Fruit fly (Drosophila melanogaster) whole organism, embryonic: ENCODE results near the gene Vm26Ac.

Experiments used
- Atf3 ChIP-seq: fragments of 200-800 bp; sonication (Bioruptor generic); optimal IDR thresholded peaks from 3 replicates; lab custom pipeline; 2016; ENCODE audit warnings: missing biosample characterization, missing genetic modification characterization
- CG10321 ChIP-seq: fragments of 200-800 bp; sonication (Bioruptor generic); IDR thresholded peaks from 2 replicates; pipeline ENCODE4 v1.3.6; 2022; ENCODE audit warnings: missing biosample characterization, missing genetic modification characterization
- CG10959 ChIP-seq: fragments of 200-800 bp; sonication (Bioruptor generic); IDR thresholded peaks from 2 replicates; pipeline ENCODE4 v1.3.6; 2022; ENCODE audit warnings: missing biosample characterization, missing genetic modification characterization
- CG12219 ChIP-seq: fragments of 200-800 bp; sonication (Bioruptor generic); optimal IDR thresholded peaks from 3 replicates; lab custom pipeline; 2018; ENCODE audit warnings: missing biosample characterization, mild to moderate bottlenecking, missing genetic modification characterization
- CG12299 ChIP-seq: fragments of 200-800 bp; sonication (Bioruptor generic); optimal IDR thresholded peaks from 2 replicates; lab custom pipeline; 2018; ENCODE audit warnings: missing biosample characterization, mild to moderate bottlenecking, missing genetic modification characterization
- CG13894 ChIP-seq: fragments of 200-800 bp; sonication (Bioruptor generic); optimal IDR thresholded peaks from 3 replicates; lab custom pipeline; 2018; ENCODE audit warnings: missing biosample characterization, mild to moderate bottlenecking, missing genetic modification characterization, moderate library complexity
- CG14965 ChIP-seq: fragments of 200-800 bp; sonication (Bioruptor generic); optimal IDR thresholded peaks from 2 replicates; lab custom pipeline; 2016; ENCODE audit warnings: missing biosample characterization, missing genetic modification characterization, borderline replicate concordance
- CG17359 ChIP-seq: fragments of 200-800 bp; sonication (Bioruptor generic); optimal IDR thresholded peaks from 3 replicates; lab custom pipeline; 2018; ENCODE audit warnings: missing biosample characterization, mild to moderate bottlenecking, missing genetic modification characterization, moderate library complexity
- CG17612 ChIP-seq: fragments of 200-800 bp; sonication (Bioruptor generic); IDR thresholded peaks from 2 replicates; pipeline ENCODE4 v1.3.6; 2022; ENCODE audit warnings: missing biosample characterization, missing genetic modification characterization
- CG1792 ChIP-seq: fragments of 200-800 bp; sonication (Bioruptor generic); optimal IDR thresholded peaks from 2 replicates; lab custom pipeline; 2016; ENCODE audit warnings: missing biosample characterization, missing genetic modification characterization
- CG1832 ChIP-seq: fragments of 200-800 bp; sonication (Bioruptor generic); optimal IDR thresholded peaks from 2 replicates; lab custom pipeline; 2017; ENCODE audit warnings: missing biosample characterization, mild to moderate bottlenecking, missing genetic modification characterization, inconsistent platforms
- CG2129 ChIP-seq: fragments of 200-800 bp; sonication (Bioruptor generic); IDR thresholded peaks from 2 replicates; pipeline ENCODE4 v1.3.6; 2022; ENCODE audit warnings: missing biosample characterization, missing genetic modification characterization; ENCODE audit not compliant: partially characterized antibody
- CG30403 ChIP-seq: fragments of 200-800 bp; sonication (Bioruptor generic); optimal IDR thresholded peaks from 3 replicates; lab custom pipeline; 2016; ENCODE audit warnings: missing biosample characterization, missing genetic modification characterization
- CG34224 ChIP-seq: fragments of 200-800 bp; sonication (Bioruptor generic); IDR thresholded peaks from 3 replicates; pipeline ENCODE4 v1.3.6; 2022; ENCODE audit warnings: missing biosample characterization, missing genetic modification characterization; ENCODE audit not compliant: partially characterized antibody
- CG7271 ChIP-seq: fragments of 200-800 bp; sonication (Bioruptor generic); optimal IDR thresholded peaks from 2 replicates; lab custom pipeline; 2018; ENCODE audit warnings: missing biosample characterization, mild to moderate bottlenecking, missing genetic modification characterization, moderate library complexity
- CG7745 ChIP-seq: fragments of 200-800 bp; sonication (Bioruptor generic); optimal IDR thresholded peaks from 2 replicates; lab custom pipeline; 2018; ENCODE audit warnings: missing biosample characterization, mild to moderate bottlenecking, missing genetic modification characterization, moderate library complexity
- CG7987 ChIP-seq: fragments of 200-800 bp; sonication (Bioruptor generic); optimal IDR thresholded peaks from 2 replicates; lab custom pipeline; 2018; ENCODE audit warnings: missing biosample characterization, mild to moderate bottlenecking, missing genetic modification characterization, moderate library complexity
- CG9437 ChIP-seq: fragments of 200-800 bp; sonication (Bioruptor generic); optimal IDR thresholded peaks from 2 replicates; lab custom pipeline; 2018; ENCODE audit warnings: missing biosample characterization, mild to moderate bottlenecking, missing genetic modification characterization
- CG9817 ChIP-seq: fragments of 200-800 bp; sonication (Bioruptor generic); optimal IDR thresholded peaks from 2 replicates; lab custom pipeline; 2018; ENCODE audit warnings: missing biosample characterization, mild to moderate bottlenecking, missing genetic modification characterization, moderate library complexity
- CrebB ChIP-seq: fragments of 200-800 bp; sonication (Bioruptor generic); optimal IDR thresholded peaks from 3 replicates; lab custom pipeline; 2018; ENCODE audit warnings: missing biosample characterization, mild to moderate bottlenecking, missing genetic modification characterization
- Dfd ChIP-seq, 2 experiments: fragments of >200 bp; optimal IDR thresholded peaks; 2 replicates each; lab custom pipeline; 2017; ENCODE audit warnings: missing biosample characterization in 2 of 2, missing genetic modification characterization in 2 of 2
- Dll ChIP-seq: fragments of 200-800 bp; sonication (Bioruptor generic); IDR thresholded peaks from 4 replicates; pipeline ENCODE4 v1.3.6; 2022; ENCODE audit warnings: missing biosample characterization, missing genetic modification characterization; ENCODE audit not compliant: partially characterized antibody
- ERR ChIP-seq: fragments of 200-800 bp; sonication (Bioruptor generic); optimal IDR thresholded peaks from 2 replicates; lab custom pipeline; 2016; ENCODE audit warnings: missing biosample characterization, missing genetic modification characterization
- Eip74EF ChIP-seq, 2 experiments: fragments of 200-800 bp in 1 of 2; fragments of >200 bp in 1 of 2; sonication (Bioruptor generic) in 1 of 2; optimal IDR thresholded peaks; 2 replicates each; lab custom pipeline; 2017 to 2019; ENCODE audit warnings: missing biosample characterization in 2 of 2, missing genetic modification characterization in 2 of 2, mild to moderate bottlenecking in 1 of 2, moderate library complexity in 1 of 2
- H15 ChIP-seq: fragments of 200-800 bp; sonication (Bioruptor generic); IDR thresholded peaks from 3 replicates; pipeline ENCODE4 v1.3.6; 2022; ENCODE audit warnings: missing biosample characterization, missing genetic modification characterization
- HmgZ ChIP-seq: fragments of 200-800 bp; sonication (Bioruptor generic); optimal IDR thresholded peaks from 2 replicates; lab custom pipeline; 2018; ENCODE audit warnings: missing biosample characterization, mild to moderate bottlenecking, missing genetic modification characterization
- Hmr ChIP-seq: fragments of 200-800 bp; sonication (Bioruptor generic); optimal IDR thresholded peaks from 3 replicates; lab custom pipeline; 2017; ENCODE audit warnings: mild to moderate bottlenecking, missing biosample characterization, missing genetic modification reagents, missing genetic modification characterization
- Hmx ChIP-seq: fragments of 200-800 bp; sonication (Bioruptor generic); optimal IDR thresholded peaks from 2 replicates; lab custom pipeline; 2016; ENCODE audit warnings: missing biosample characterization, missing genetic modification characterization
- Nf-YC ChIP-seq: fragments of 200-800 bp; optimal IDR thresholded peaks from 3 replicates; lab custom pipeline; 2019; ENCODE audit warnings: missing biosample characterization, mild to moderate bottlenecking, missing genetic modification characterization, moderate library complexity
- Oaz ChIP-seq: fragments of 200-800 bp; sonication (Bioruptor generic); IDR thresholded peaks from 2 replicates; pipeline ENCODE4 v1.3.6; 2022; ENCODE audit warnings: missing biosample characterization, missing genetic modification characterization
- Opbp ChIP-seq: fragments of 200-800 bp; sonication (Bioruptor generic); IDR thresholded peaks from 3 replicates; pipeline ENCODE4 v1.3.6; 2022; ENCODE audit warnings: missing biosample characterization, missing genetic modification characterization; ENCODE audit not compliant: partially characterized antibody
- Tbp ChIP-seq: fragments of >200 bp; optimal IDR thresholded peaks from 2 replicates; lab custom pipeline; 2018; ENCODE audit warnings: missing biosample characterization, missing genetic modification characterization
- Trl ChIP-seq, 3 experiments: fragments of >200 bp in 2 of 3; fragments of 200-800 bp in 1 of 3; sonication (Bioruptor generic) in 1 of 3; optimal IDR thresholded peaks; 2 replicates in 1 of 3; 3 replicates in 2 of 3; lab custom pipeline; 2016 to 2017; ENCODE audit warnings: missing biosample characterization in 1 of 3, missing genetic modification characterization in 1 of 3
- az2 ChIP-seq: fragments of 200-800 bp; sonication (Bioruptor generic); optimal IDR thresholded peaks from 3 replicates; lab custom pipeline; 2016; ENCODE audit warnings: missing biosample characterization, missing genetic modification characterization
- cad ChIP-seq: fragments of >200 bp; optimal IDR thresholded peaks from 2 replicates; lab custom pipeline; 2017; ENCODE audit warnings: missing biosample characterization, missing genetic modification characterization
- chinmo ChIP-seq: fragments of 200-800 bp; sonication (Bioruptor generic); IDR thresholded peaks from 4 replicates; pipeline ENCODE4 v1.3.6; 2022; ENCODE audit warnings: missing biosample characterization, missing genetic modification characterization; ENCODE audit not compliant: partially characterized antibody
- crol ChIP-seq: fragments of 200-800 bp; sonication (Bioruptor generic); IDR thresholded peaks from 2 replicates; pipeline ENCODE4 v1.3.6; 2022; ENCODE audit warnings: missing biosample characterization, missing genetic modification characterization
- dpn ChIP-seq, 2 experiments: fragments of 200-800 bp; sonication (Bioruptor generic); optimal IDR thresholded peaks; 3 replicates each; lab custom pipeline; 2016; ENCODE audit warnings: missing biosample characterization in 2 of 2, missing genetic modification characterization in 2 of 2
- fd102C ChIP-seq: fragments of 200-800 bp; sonication (Bioruptor generic); optimal IDR thresholded peaks from 2 replicates; lab custom pipeline; 2018; ENCODE audit warnings: missing biosample characterization, mild to moderate bottlenecking, missing genetic modification characterization, moderate library complexity
- fd64A ChIP-seq: fragments of 200-800 bp; sonication (Bioruptor generic); optimal IDR thresholded peaks from 3 replicates; lab custom pipeline; 2018; ENCODE audit warnings: missing biosample characterization, mild to moderate bottlenecking, missing genetic modification characterization
- klu ChIP-seq: fragments of 200-800 bp; sonication (Bioruptor generic); IDR thresholded peaks from 2 replicates; pipeline ENCODE4 v1.3.6; 2022; ENCODE audit warnings: missing biosample characterization, missing genetic modification characterization
- sob ChIP-seq: fragments of 200-800 bp; sonication (Bioruptor generic); IDR thresholded peaks from 2 replicates; pipeline ENCODE4 v1.3.6; 2022; ENCODE audit warnings: missing biosample characterization, missing genetic modification characterization
- sr ChIP-seq: fragments of 200-800 bp; sonication (Bioruptor generic); IDR thresholded peaks from 3 replicates; pipeline ENCODE4 v1.3.6; 2022; ENCODE audit warnings: missing biosample characterization, missing genetic modification characterization
- trem ChIP-seq: fragments of 200-800 bp; optimal IDR thresholded peaks from 3 replicates; lab custom pipeline; 2019; ENCODE audit warnings: missing biosample characterization, mild to moderate bottlenecking, missing genetic modification characterization, moderate library complexity
- tup ChIP-seq: fragments of 200-800 bp; sonication (Bioruptor generic); optimal IDR thresholded peaks from 2 replicates; lab custom pipeline; 2016; ENCODE audit warnings: missing biosample characterization, mild to moderate bottlenecking, missing genetic modification characterization, moderate library complexity
- yki ChIP-seq: fragments of >200 bp; optimal IDR thresholded peaks from 3 replicates; lab custom pipeline; 2018
- zen2 ChIP-seq: fragments of 200-800 bp; sonication (Bioruptor generic); IDR thresholded peaks from 3 replicates; pipeline ENCODE4 v1.3.6; 2022; ENCODE audit warnings: missing biosample characterization, missing genetic modification characterization; ENCODE audit not compliant: partially characterized antibody

Gene Vm26Ac

DNA sequence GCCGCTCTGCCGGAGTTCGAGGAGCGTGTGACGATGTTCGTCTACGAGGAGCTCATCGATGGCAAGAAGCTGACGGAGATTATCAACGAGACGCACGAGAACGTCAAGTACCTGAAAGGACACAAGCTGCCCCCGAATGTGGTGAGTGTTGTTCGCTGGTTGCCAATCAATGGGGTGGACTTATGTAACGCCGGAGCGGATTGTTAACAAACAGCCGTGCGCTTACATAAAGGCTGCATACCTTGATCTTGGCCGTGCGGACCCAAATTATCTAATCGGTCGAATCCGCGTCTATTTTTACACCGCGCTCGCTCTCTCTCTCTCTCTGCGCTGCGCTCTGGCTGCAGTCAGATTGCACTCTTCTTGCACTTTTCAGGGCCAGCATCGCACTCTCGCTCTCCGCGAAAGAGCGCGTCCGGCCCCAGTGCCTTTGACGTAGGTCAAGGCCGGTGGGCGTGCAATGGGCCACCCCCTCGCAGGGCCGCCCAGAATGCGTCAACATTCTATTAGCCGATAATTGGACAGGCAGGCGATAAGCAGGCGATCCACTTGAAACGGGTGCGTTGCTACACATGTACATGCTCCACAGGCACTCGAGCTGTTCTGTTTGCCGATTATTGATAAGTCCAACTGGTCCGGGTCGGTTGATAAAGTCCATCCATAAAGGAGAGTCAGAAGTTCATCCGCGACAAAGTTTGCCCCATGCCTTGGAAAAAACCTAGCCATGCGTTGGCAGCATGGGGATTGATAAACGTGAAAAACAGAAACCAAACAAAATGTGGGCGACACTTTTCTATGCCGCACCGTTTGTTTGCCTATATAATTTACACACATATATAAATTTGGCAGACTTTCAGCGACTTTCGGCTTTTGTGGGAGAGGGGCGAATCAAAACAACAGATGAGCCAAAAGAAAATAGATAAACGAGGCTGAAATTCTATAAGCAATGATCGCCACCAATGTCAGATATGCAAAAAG lies 13.8 kb downstream of the Vm26Ac start (continued):
- TF ChIP-seq fd64A (GFP tag; lab: Kevin White, UChicago) (peak; percentile 21), Oaz (GFP tag; lab: Robert Waterston, UW) (no peak), fd102C (GFP tag; lab: Kevin White, UChicago) (no peak), CrebB (tag; lab: Kevin White, UChicago) (no peak), CG30403 (GFP tag; lab: Kevin White, UChicago) (no peak), tup (GFP tag; lab: Kevin White, UChicago) (no peak), Hmx (GFP tag; lab: Kevin White, UChicago) (no peak), CG10959 (GFP tag; lab: Robert Waterston, UW) (0 out of 2 replicates have a peak, but pooled peaks have one; percentile 14), CG13894 (tag; lab: Kevin White, UChicago) (no peak), yki (lab: Kevin White, UChicago) (peak; percentile 67), chinmo (peak; percentile 81; the same call in 1 of the 4 replicates), CG12219 (GFP tag; lab: Kevin White, UChicago) (no peak), Opbp (GFP tag; lab: Robert Waterston, UW) (peak; percentile 31; the same call in 1 of the 3 replicates), sr (0 out of 3 replicates have a peak, but pooled peaks have one; percentile 10), CG2129 (GFP tag; lab: Robert Waterston, UW) (no peak), Atf3 (GFP tag; lab: Kevin White, UChicago) (no peak), crol (GFP tag; lab: Robert Waterston, UW) (peak; percentile 56; the same call in 1 of the 2 replicates), klu (GFP tag; lab: Robert Waterston, UW) (0 out of 2 replicates have a peak, but pooled peaks have one; percentile 19), Hmr (GFP tag; lab: Kevin White, UChicago) (no peak), CG34224 (GFP tag; lab: Robert Waterston, UW) (no peak; the same call in 2 of the 3 replicates), CG12299 (no peak), CG9817 (no peak), CG1792 (GFP tag; lab: Kevin White, UChicago) (peak; percentile 9), az2 (GFP tag; lab: Kevin White, UChicago) (no peak), Tbp (no peak), cad (peak; percentile 32), dpn (GFP tag; optimal IDR thresholded peaks at IDR 0.05; lab: Kevin White, UChicago) (no peak), CG17359 (tag; lab: Kevin White, UChicago) (no peak), CG7271 (tag; lab: Kevin White, UChicago) (no peak), trem (tag; lab: Kevin White, UChicago) (no peak), HmgZ (tag; lab: Kevin White, UChicago) (peak; percentile 53), Dll (GFP tag; lab: Robert Waterston, UW) (peak; percentile 50; the same call in 2 of the 4 replicates), CG9437 (GFP tag; lab: Kevin White, UChicago) (no peak), Eip74EF (GFP tag; optimal IDR thresholded peaks at IDR 0.05; lab: Kevin White, UChicago) (no peak), Trl (optimal IDR thresholded peaks at IDR 0.05; lab: Kevin White, UChicago) (peak in 1 of 2 experiments; percentile 87), Trl (GFP tag; optimal IDR thresholded peaks at IDR 0.05; lab: Kevin White, UChicago) (peak; percentile 3), CG17612 (GFP tag; lab: Robert Waterston, UW) (no peak), CG1832 (GFP tag; lab: Kevin White, UChicago) (peak; percentile 47), zen2 (GFP tag; lab: Robert Waterston, UW) (peak; percentile 53; the same call in 2 of the 3 replicates), sob (GFP tag; lab: Robert Waterston, UW) (peak; percentile 21; the same call in 1 of the 2 replicates), CG7987 (GFP tag; lab: Kevin White, UChicago) (peak; percentile 73), CG10321 (no peak), ERR (GFP tag; lab: Kevin White, UChicago) (peak; percentile 70), H15 (no peak), Nf-YC (no peak), CG14965 (GFP tag; lab: Kevin White, UChicago) (no peak), Dfd (GFP tag; optimal IDR thresholded peaks at IDR 0.05; lab: Kevin White, UChicago) (no peak), CG7745 (peak; percentile 3)
